Fruit fly (Drosophila melanogaster) Kc167 (cell line): ENCODE measurements around the gene NT1.

Experiments used
- Myc ChIP-seq: fragments of >200 bp; optimal IDR thresholded peaks from 2 replicates; lab custom pipeline; 2017; ENCODE audit warnings: missing external identifiers
- Sin3A ChIP-seq: fragments of >200 bp; optimal IDR thresholded peaks from 2 replicates; lab custom pipeline; 2018; ENCODE audit warnings: missing external identifiers
- h ChIP-seq: fragments of >200 bp; optimal IDR thresholded peaks from 3 replicates; lab custom pipeline; 2018; ENCODE audit warnings: missing external identifiers
- insv ChIP-seq: fragments of >200 bp; optimal IDR thresholded peaks from 3 replicates; lab custom pipeline; 2018; ENCODE audit warnings: missing external identifiers
- psq ChIP-seq: fragments of >200 bp; optimal IDR thresholded peaks from 2 replicates; lab custom pipeline; 2017; ENCODE audit warnings: missing external identifiers
- ttk ChIP-seq: sonication (Bioruptor generic); optimal IDR thresholded peaks from 2 replicates; lab custom pipeline; 2017; ENCODE audit warnings: missing external identifiers

DNA sequence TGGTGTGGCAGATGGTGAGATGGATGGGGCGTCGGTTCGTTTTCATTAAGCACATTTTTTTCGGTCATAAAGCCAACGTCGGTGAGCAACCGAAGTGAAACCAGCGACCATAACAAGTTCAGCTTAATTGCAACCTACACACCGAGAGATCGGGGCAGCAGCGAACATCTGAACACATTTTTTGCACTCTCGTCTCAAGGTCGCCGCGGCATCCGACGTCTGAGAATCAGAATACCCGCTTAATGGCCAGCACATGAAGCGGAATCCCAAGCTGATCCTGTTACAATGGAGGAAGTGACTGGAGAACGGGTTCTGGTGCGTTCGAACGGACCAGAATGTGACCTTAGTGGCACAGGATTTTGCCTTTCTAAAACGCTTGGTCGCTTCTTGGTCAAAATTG, 14.6 kb downstream of the NT1 start:
- TF ChIP-seq psq (lab: Kevin White, UChicago): no peak
- no peak for TF ChIP-seq ttk (lab: Kevin White, UChicago)
- TF ChIP-seq Sin3A (lab: Kevin White, UChicago): no peak
- no peak for TF ChIP-seq Myc (lab: Kevin White, UChicago)
- no peak for TF ChIP-seq h
- TF ChIP-seq insv (lab: Kevin White, UChicago): no peak
